Fruit fly (Drosophila melanogaster) whole organism, embryonic: ENCODE data around the gene CG34160.

Source experiments
- Atf-2 ChIP-seq: fragments of 200-800 bp; sonication (Bioruptor generic); optimal IDR thresholded peaks from 2 replicates; lab custom pipeline; 2016; ENCODE audit warnings: missing biosample characterization, missing genetic modification characterization
- BtbVII ChIP-seq: fragments of 200-800 bp; sonication (Bioruptor generic); optimal IDR thresholded peaks from 3 replicates; lab custom pipeline; 2017; ENCODE audit warnings: missing biosample characterization, mild to moderate bottlenecking, missing genetic modification characterization
- Bteb2 ChIP-seq: fragments of 200-800 bp; sonication (Bioruptor generic); optimal IDR thresholded peaks from 2 replicates; lab custom pipeline; 2016; ENCODE audit warnings: missing biosample characterization, missing genetic modification characterization
- CG10267 ChIP-seq: fragments of 200-800 bp; sonication (Bioruptor generic); optimal IDR thresholded peaks from 2 replicates; lab custom pipeline; 2018; ENCODE audit warnings: missing biosample characterization, mild to moderate bottlenecking, missing genetic modification characterization, moderate library complexity
- CG11723 ChIP-seq: fragments of 200-800 bp; sonication (Bioruptor generic); optimal IDR thresholded peaks from 2 replicates; lab custom pipeline; 2017; ENCODE audit warnings: missing biosample characterization, mild to moderate bottlenecking, missing genetic modification characterization
- CG12391 ChIP-seq: fragments of 200-800 bp; sonication (Bioruptor generic); optimal IDR thresholded peaks from 3 replicates; lab custom pipeline; 2018; ENCODE audit warnings: missing biosample characterization, mild to moderate bottlenecking, missing genetic modification characterization, moderate library complexity
- CG12942 ChIP-seq: fragments of 200-800 bp; sonication (Bioruptor generic); optimal IDR thresholded peaks from 3 replicates; lab custom pipeline; 2016; ENCODE audit warnings: missing biosample characterization, missing genetic modification characterization
- CG14014 ChIP-seq: fragments of 200-800 bp; sonication (Bioruptor generic); IDR thresholded peaks from 2 replicates; pipeline ENCODE4 v1.3.6; 2022; ENCODE audit warnings: missing biosample characterization, missing genetic modification characterization
- CG15011 ChIP-seq: fragments of 200-800 bp; sonication (Bioruptor generic); optimal IDR thresholded peaks from 3 replicates; lab custom pipeline; 2018; ENCODE audit warnings: missing biosample characterization, mild to moderate bottlenecking, missing genetic modification characterization
- CG1529 ChIP-seq: fragments of 200-800 bp; sonication (Bioruptor generic); optimal IDR thresholded peaks from 3 replicates; lab custom pipeline; 2018; ENCODE audit warnings: missing biosample characterization, missing genetic modification characterization
- CG16815 ChIP-seq: fragments of 200-800 bp; sonication (Bioruptor generic); optimal IDR thresholded peaks from 3 replicates; lab custom pipeline; 2017; ENCODE audit warnings: missing biosample characterization, mild to moderate bottlenecking, missing genetic modification characterization
- CG16863 ChIP-seq: fragments of 200-800 bp; sonication (Bioruptor generic); optimal IDR thresholded peaks from 3 replicates; lab custom pipeline; 2016; ENCODE audit warnings: missing biosample characterization, missing genetic modification characterization
- CG1792 ChIP-seq: fragments of 200-800 bp; sonication (Bioruptor generic); optimal IDR thresholded peaks from 2 replicates; lab custom pipeline; 2016; ENCODE audit warnings: missing biosample characterization, missing genetic modification characterization
- CG1832 ChIP-seq: fragments of 200-800 bp; sonication (Bioruptor generic); optimal IDR thresholded peaks from 2 replicates; lab custom pipeline; 2017; ENCODE audit warnings: missing biosample characterization, mild to moderate bottlenecking, missing genetic modification characterization, inconsistent platforms
- CG2199 ChIP-seq: fragments of 200-800 bp; sonication (Bioruptor generic); IDR thresholded peaks from 3 replicates; pipeline ENCODE4 v1.3.6; 2022; ENCODE audit warnings: missing biosample characterization, missing genetic modification characterization
- CG2202 ChIP-seq: fragments of 200-800 bp; sonication (Bioruptor generic); optimal IDR thresholded peaks from 2 replicates; lab custom pipeline; 2018; ENCODE audit warnings: missing biosample characterization, mild to moderate bottlenecking, missing genetic modification characterization
- CG30431 ChIP-seq: fragments of 200-800 bp; sonication (Bioruptor generic); optimal IDR thresholded peaks from 2 replicates; lab custom pipeline; 2017; ENCODE audit warnings: missing biosample characterization, missing genetic modification characterization
- CG3065 ChIP-seq: fragments of 200-800 bp; sonication (Bioruptor generic); optimal IDR thresholded peaks from 2 replicates; lab custom pipeline; 2016; ENCODE audit warnings: missing biosample characterization, missing genetic modification characterization
- CG32772 ChIP-seq: fragments of 200-800 bp; sonication (Bioruptor generic); IDR thresholded peaks from 2 replicates; pipeline ENCODE4 v1.3.6; 2022; ENCODE audit warnings: missing biosample characterization, missing genetic modification characterization
- CG5953 ChIP-seq: fragments of 200-800 bp; sonication (Bioruptor generic); IDR thresholded peaks from 2 replicates; pipeline ENCODE4 v1.3.6; 2022; ENCODE audit warnings: missing biosample characterization, missing genetic modification characterization
- CG7271 ChIP-seq: fragments of 200-800 bp; sonication (Bioruptor generic); optimal IDR thresholded peaks from 2 replicates; lab custom pipeline; 2018; ENCODE audit warnings: missing biosample characterization, mild to moderate bottlenecking, missing genetic modification characterization, moderate library complexity
- CG7556 ChIP-seq: fragments of 200-800 bp; sonication (Bioruptor generic); optimal IDR thresholded peaks from 2 replicates; lab custom pipeline; 2017; ENCODE audit warnings: missing biosample characterization, mild to moderate bottlenecking, missing genetic modification characterization
- CG7963 ChIP-seq: fragments of 200-800 bp; sonication (Bioruptor generic); IDR thresholded peaks from 3 replicates; pipeline ENCODE4 v1.3.6; 2022; ENCODE audit warnings: missing biosample characterization, missing genetic modification characterization; ENCODE audit not compliant: partially characterized antibody
- CG8765 ChIP-seq: fragments of 200-800 bp; sonication (Bioruptor generic); IDR thresholded peaks from 2 replicates; pipeline ENCODE4 v1.3.6; 2022; ENCODE audit warnings: missing biosample characterization, missing genetic modification characterization
- CG9797 ChIP-seq: fragments of 200-800 bp; sonication (Bioruptor generic); optimal IDR thresholded peaks from 3 replicates; lab custom pipeline; 2018; ENCODE audit warnings: missing biosample characterization, mild to moderate bottlenecking, missing genetic modification characterization
- Chrac-16 ChIP-seq: fragments of 200-800 bp; sonication (Bioruptor generic); optimal IDR thresholded peaks from 3 replicates; lab custom pipeline; 2016; ENCODE audit warnings: missing biosample characterization, missing genetic modification characterization
- Dek ChIP-seq: fragments of 200-800 bp; sonication (Bioruptor generic); optimal IDR thresholded peaks from 3 replicates; lab custom pipeline; 2019; ENCODE audit warnings: missing biosample characterization, mild to moderate bottlenecking, missing genetic modification characterization, moderate library complexity
- Dref ChIP-seq: fragments of 200-800 bp; sonication (Bioruptor generic); IDR thresholded peaks from 2 replicates; pipeline ENCODE4 v1.3.6; 2022; ENCODE audit warnings: missing biosample characterization, missing genetic modification characterization
- Drgx ChIP-seq: fragments of 200-800 bp; sonication (Bioruptor generic); IDR thresholded peaks from 2 replicates; pipeline ENCODE4 v1.3.6; 2022; ENCODE audit warnings: missing biosample characterization, missing genetic modification characterization
- HLHmδ ChIP-seq: fragments of 200-800 bp; sonication (Bioruptor generic); optimal IDR thresholded peaks from 2 replicates; lab custom pipeline; 2018; ENCODE audit warnings: missing biosample characterization, mild to moderate bottlenecking, missing genetic modification characterization, moderate library complexity
- Med ChIP-seq: fragments of 200-800 bp; sonication (Bioruptor generic); peaks from one replicate; lab custom pipeline; 2016; ENCODE audit warnings: missing biosample characterization, missing genetic modification characterization, mild to moderate bottlenecking, inconsistent platforms, moderate library complexity
- Mrtf ChIP-seq: fragments of 200-800 bp; sonication (Bioruptor generic); IDR thresholded peaks from 3 replicates; pipeline ENCODE4 v1.3.6; 2022; ENCODE audit warnings: missing biosample characterization, missing genetic modification characterization
- Nf-YA ChIP-seq: fragments of 200-800 bp; sonication (Bioruptor generic); IDR thresholded peaks from 2 replicates; pipeline ENCODE4 v1.3.6; 2022; ENCODE audit warnings: missing biosample characterization, missing genetic modification characterization
- PHDP ChIP-seq: fragments of 200-800 bp; sonication (Bioruptor generic); optimal IDR thresholded peaks from 3 replicates; lab custom pipeline; 2018; ENCODE audit warnings: missing biosample characterization, mild to moderate bottlenecking, missing genetic modification characterization, moderate library complexity
- ap ChIP-seq: fragments of 200-800 bp; sonication (Bioruptor generic); IDR thresholded peaks from 2 replicates; pipeline ENCODE4 v1.3.6; 2022; ENCODE audit warnings: missing biosample characterization, missing genetic modification characterization
- bbx ChIP-seq: fragments of 200-800 bp; sonication (Bioruptor generic); IDR thresholded peaks from 2 replicates; pipeline ENCODE4 v1.3.6; 2022; ENCODE audit warnings: missing biosample characterization, missing genetic modification characterization; ENCODE audit not compliant: partially characterized antibody
- emc ChIP-seq: fragments of 200-800 bp; sonication (Bioruptor generic); optimal IDR thresholded peaks from 2 replicates; lab custom pipeline; 2016; ENCODE audit warnings: missing biosample characterization, missing genetic modification characterization
- eve ChIP-seq, 2 experiments: fragments of >200 bp; optimal IDR thresholded peaks; 2 replicates each; lab custom pipeline; 2017; ENCODE audit warnings: missing biosample characterization in 2 of 2, missing genetic modification characterization in 2 of 2
- fd102C ChIP-seq: fragments of 200-800 bp; sonication (Bioruptor generic); optimal IDR thresholded peaks from 2 replicates; lab custom pipeline; 2018; ENCODE audit warnings: missing biosample characterization, mild to moderate bottlenecking, missing genetic modification characterization, moderate library complexity
- fru ChIP-seq: fragments of >200 bp; optimal IDR thresholded peaks from 2 replicates; lab custom pipeline; 2017
- ftz-f1 ChIP-seq: fragments of 200-800 bp; sonication (Bioruptor generic); optimal IDR thresholded peaks from 2 replicates; lab custom pipeline; 2016; ENCODE audit warnings: missing biosample characterization, missing genetic modification characterization
- pho ChIP-seq: fragments of 200-800 bp; sonication (Bioruptor generic); optimal IDR thresholded peaks from 2 replicates; lab custom pipeline; 2016; ENCODE audit warnings: missing biosample characterization, missing genetic modification characterization
- run ChIP-seq: fragments of 200-800 bp; sonication (Bioruptor generic); optimal IDR thresholded peaks from 3 replicates; lab custom pipeline; 2018; ENCODE audit warnings: missing biosample characterization, mild to moderate bottlenecking, missing genetic modification characterization
- scrt ChIP-seq: fragments of 200-800 bp; sonication (Bioruptor generic); optimal IDR thresholded peaks from 2 replicates; lab custom pipeline; 2018; ENCODE audit warnings: missing biosample characterization, mild to moderate bottlenecking, missing genetic modification characterization, moderate library complexity
- sima ChIP-seq: fragments of 200-800 bp; sonication (Bioruptor generic); optimal IDR thresholded peaks from 2 replicates; lab custom pipeline; 2016; ENCODE audit warnings: missing biosample characterization, missing genetic modification characterization
- slbo ChIP-seq: fragments of 200-800 bp; sonication (Bioruptor generic); IDR thresholded peaks from 2 replicates; pipeline ENCODE4 v1.3.6; 2022; ENCODE audit warnings: missing biosample characterization, missing genetic modification characterization
- stwl ChIP-seq: fragments of 200-800 bp; sonication (Bioruptor generic); optimal IDR thresholded peaks from 3 replicates; lab custom pipeline; 2018; ENCODE audit warnings: missing biosample characterization, mild to moderate bottlenecking, missing genetic modification characterization, moderate library complexity
- sug ChIP-seq: fragments of 200-800 bp; optimal IDR thresholded peaks from 2 replicates; lab custom pipeline; 2019; ENCODE audit warnings: missing biosample characterization, mild to moderate bottlenecking, missing genetic modification characterization, moderate library complexity
- tio ChIP-seq: fragments of 200-800 bp; sonication (Bioruptor generic); optimal IDR thresholded peaks from 2 replicates; lab custom pipeline; 2017; ENCODE audit warnings: missing biosample characterization, missing genetic modification characterization, inconsistent platforms
- ttk ChIP-seq: fragments of 200-800 bp; sonication (Bioruptor generic); IDR thresholded peaks from 2 replicates; pipeline ENCODE4 v2.1.2; 2022; ENCODE audit warnings: missing biosample characterization, missing genetic modification characterization
- vfl ChIP-seq: fragments of 200-800 bp; sonication (Bioruptor generic); optimal IDR thresholded peaks from 2 replicates; lab custom pipeline; 2016; ENCODE audit warnings: missing biosample characterization, missing genetic modification characterization
- zfh2 ChIP-seq: fragments of 200-800 bp; sonication (Bioruptor generic); optimal IDR thresholded peaks from 2 replicates; lab custom pipeline; 2016; ENCODE audit warnings: missing biosample characterization, missing genetic modification characterization

CG34160 gene

dm6 chr2L:10616767-10617166, 37.2 kb downstream of the CG34160 start (continued):
- peak; percentile 80 for TF ChIP-seq CG32772 (GFP tag; lab: Robert Waterston, UW)
- no peak for TF ChIP-seq sug (tag; lab: Kevin White, UChicago)
- no peak for TF ChIP-seq sima (GFP tag; lab: Kevin White, UChicago)
- peak; percentile 44 for TF ChIP-seq tio (GFP tag; lab: Kevin White, UChicago)
- peak; percentile 24 for TF ChIP-seq stwl (tag; lab: Kevin White, UChicago)
- TF ChIP-seq ap (GFP tag; lab: Robert Waterston, UW): peak; percentile 55; the same call in 1 of the 2 replicates
- no peak for TF ChIP-seq vfl (GFP tag; lab: Kevin White, UChicago)
- peak; percentile 45 for TF ChIP-seq CG16815
- no peak for TF ChIP-seq HLHmδ
- TF ChIP-seq CG12942: peak; percentile 44
- TF ChIP-seq CG1792 (GFP tag; lab: Kevin White, UChicago): peak; percentile 19
- peak; percentile 39 for TF ChIP-seq Dek (tag; lab: Kevin White, UChicago)
- peak; percentile 55 for TF ChIP-seq CG2202
- TF ChIP-seq CG3065 (GFP tag; lab: Kevin White, UChicago): no peak
- no peak for TF ChIP-seq bbx (GFP tag; lab: Robert Waterston, UW)
- peak; percentile 4 for TF ChIP-seq pho (GFP tag; lab: Kevin White, UChicago)
- TF ChIP-seq scrt (GFP tag; lab: Kevin White, UChicago): peak; percentile 51
- peak; percentile 69 for TF ChIP-seq CG16863 (GFP tag; lab: Kevin White, UChicago)
- TF ChIP-seq CG11723: peak; percentile 19
- TF ChIP-seq run (tag; lab: Kevin White, UChicago): peak; percentile 58
- TF ChIP-seq eve (GFP tag; optimal IDR thresholded peaks at IDR 0.05; lab: Kevin White, UChicago): peak in 1 of 2 experiments; percentile 88
- TF ChIP-seq Bteb2: peak; percentile 41
- TF ChIP-seq BtbVII (GFP tag; lab: Kevin White, UChicago): peak; percentile 34
- no peak for TF ChIP-seq fd102C (GFP tag; lab: Kevin White, UChicago)
- TF ChIP-seq CG8765 (GFP tag; lab: Robert Waterston, UW): peak; percentile 44; the same call in 1 of the 2 replicates
- no peak for TF ChIP-seq CG9797 (GFP tag; lab: Kevin White, UChicago)
- TF ChIP-seq CG5953: peak; percentile 60
- TF ChIP-seq emc (GFP tag; lab: Kevin White, UChicago): no peak
- TF ChIP-seq CG7271 (tag; lab: Kevin White, UChicago): no peak
- TF ChIP-seq CG12391 (tag; lab: Kevin White, UChicago): peak; percentile 81
- no peak for TF ChIP-seq CG1832 (GFP tag; lab: Kevin White, UChicago)
- peak; percentile 61 for TF ChIP-seq slbo (GFP tag; lab: Robert Waterston, UW)
- peak; percentile 79; the same call in 2 of the 3 replicates for TF ChIP-seq CG2199 (GFP tag; lab: Robert Waterston, UW)
- TF ChIP-seq CG1529: peak; percentile 55
- peak; percentile 46; the same call in 1 of the 2 replicates for TF ChIP-seq CG14014 (GFP tag; lab: Robert Waterston, UW)
- peak; percentile 96 for TF ChIP-seq Drgx
- peak; percentile 66 for TF ChIP-seq Atf-2 (GFP tag; lab: Kevin White, UChicago)
- no peak for TF ChIP-seq fru (lab: Kevin White, UChicago)
- TF ChIP-seq Dref: no peak
- peak; percentile 73 for TF ChIP-seq CG10267 (tag; lab: Kevin White, UChicago)
- peak; percentile 34 for TF ChIP-seq CG30431
- TF ChIP-seq Chrac-16 (GFP tag; lab: Kevin White, UChicago): peak; percentile 60
- peak; percentile 94 for TF ChIP-seq Med (GFP tag; lab: Kevin White, UChicago)
- TF ChIP-seq Nf-YA: no peak
- no peak for TF ChIP-seq zfh2 (GFP tag; lab: Kevin White, UChicago)
- peak; percentile 76 for TF ChIP-seq PHDP
- TF ChIP-seq CG7963 (GFP tag; lab: Robert Waterston, UW): no peak
- peak; percentile 64 for TF ChIP-seq CG7556
- peak; percentile 57; the same call in 2 of the 3 replicates for TF ChIP-seq Mrtf
- no peak for TF ChIP-seq ftz-f1 (GFP tag; lab: Kevin White, UChicago)
- TF ChIP-seq CG15011 (GFP tag; lab: Kevin White, UChicago): peak; percentile 38
- peak; percentile 86 for TF ChIP-seq ttk (GFP tag; lab: Robert Waterston, UW)
